Worm (Caenorhabditis elegans) whole organism, early embryonic: Measurements from ENCODE around the gene kvs-1.
"Not testable (repeated sequence)": the region's sequence is repeated elsewhere in the genome, so short reads cannot be mapped to it uniquely, and the experiment has no call there.

Experiments
- B0310.2 ChIP-seq: sonication (generic microtip); optimal IDR thresholded peaks from 2 replicates; lab custom pipeline; 2016; ENCODE audit warnings: mild to moderate bottlenecking, missing genetic modification characterization, missing compliant biosample characterization
- F13C5.2 ChIP-seq: sonication (generic microtip); optimal IDR thresholded peaks from 2 replicates; lab custom pipeline; 2017; ENCODE audit warnings: mild to moderate bottlenecking, missing genetic modification characterization, inconsistent platforms, missing compliant biosample characterization
- aly-1 ChIP-seq: sonication (generic microtip); optimal IDR thresholded peaks from 2 replicates; lab custom pipeline; 2016; ENCODE audit warnings: missing genetic modification characterization, missing compliant biosample characterization
- ama-1 ChIP-seq: fragments of 150-350 bp; optimal IDR thresholded peaks from 2 replicates; lab custom pipeline; 2014
- ceh-13 ChIP-seq: fragments of 200-800 bp; sonication (Bioruptor generic); optimal IDR thresholded peaks from 2 replicates; lab custom pipeline; 2018; ENCODE audit warnings: mild to moderate bottlenecking, missing genetic modification characterization, missing compliant biosample characterization
- ceh-36 ChIP-seq: sonication (generic microtip); optimal IDR thresholded peaks from 2 replicates; lab custom pipeline; 2016; ENCODE audit warnings: missing genetic modification characterization, inconsistent platforms, missing compliant biosample characterization
- ets-7 ChIP-seq: sonication (generic microtip); optimal IDR thresholded peaks from 2 replicates; lab custom pipeline; 2016; ENCODE audit warnings: missing genotype, missing genetic modification characterization, missing compliant biosample characterization
- flt-1 ChIP-seq: fragments of 200-800 bp; sonication (Bioruptor generic); IDR thresholded peaks from 2 replicates; pipeline ENCODE4 v1.3.6; 2022; ENCODE audit warnings: missing genetic modification characterization, missing compliant biosample characterization
- hmbx-1 ChIP-seq: sonication (generic microtip); optimal IDR thresholded peaks from 2 replicates; lab custom pipeline; 2016; ENCODE audit warnings: mild to moderate bottlenecking, missing genetic modification characterization, missing compliant biosample characterization
- hmg-4 ChIP-seq: fragments of 200-800 bp; sonication (Bioruptor generic); optimal IDR thresholded peaks from 2 replicates; lab custom pipeline; 2018; ENCODE audit warnings: mild to moderate bottlenecking, missing genetic modification characterization, missing compliant biosample characterization
- hnd-1 ChIP-seq: sonication (generic microtip); optimal IDR thresholded peaks from 2 replicates; lab custom pipeline; 2016; ENCODE audit warnings: missing genetic modification characterization, missing compliant biosample characterization
- pes-1 ChIP-seq: fragments of 200-800 bp; sonication (Bioruptor generic); IDR thresholded peaks from 2 replicates; pipeline ENCODE4 v1.3.6; 2022; ENCODE audit warnings: missing genetic modification reagents, missing genetic modification characterization, missing compliant biosample characterization
- scrt-1 ChIP-seq: fragments of 200-800 bp; sonication (Bioruptor generic); IDR thresholded peaks from 2 replicates; pipeline ENCODE4 v1.3.6; 2022; ENCODE audit warnings: missing genetic modification characterization, missing compliant biosample characterization
- sea-1 ChIP-seq: fragments of 200-800 bp; sonication (Bioruptor generic); conservative IDR thresholded peaks from 2 replicates; pipeline ENCODE4 v1.3.6; 2022; ENCODE audit warnings: missing genetic modification characterization, missing compliant biosample characterization
- tbx-11 ChIP-seq: fragments of 200-800 bp; sonication (Bioruptor generic); IDR thresholded peaks from 2 replicates; pipeline ENCODE4 v1.3.6; 2022; ENCODE audit warnings: missing genetic modification characterization, missing compliant biosample characterization
- tbx-37 ChIP-seq: fragments of 200-800 bp; sonication (Bioruptor generic); conservative IDR thresholded peaks from 2 replicates; pipeline ENCODE4 v1.3.6; 2022; ENCODE audit warnings: missing genetic modification reagents, missing genetic modification characterization, missing compliant biosample characterization
- tra-4 ChIP-seq: sonication (generic microtip); optimal IDR thresholded peaks from 2 replicates; lab custom pipeline; 2017; ENCODE audit warnings: missing genetic modification characterization, missing compliant biosample characterization

The kvs-1 gene

DNA sequence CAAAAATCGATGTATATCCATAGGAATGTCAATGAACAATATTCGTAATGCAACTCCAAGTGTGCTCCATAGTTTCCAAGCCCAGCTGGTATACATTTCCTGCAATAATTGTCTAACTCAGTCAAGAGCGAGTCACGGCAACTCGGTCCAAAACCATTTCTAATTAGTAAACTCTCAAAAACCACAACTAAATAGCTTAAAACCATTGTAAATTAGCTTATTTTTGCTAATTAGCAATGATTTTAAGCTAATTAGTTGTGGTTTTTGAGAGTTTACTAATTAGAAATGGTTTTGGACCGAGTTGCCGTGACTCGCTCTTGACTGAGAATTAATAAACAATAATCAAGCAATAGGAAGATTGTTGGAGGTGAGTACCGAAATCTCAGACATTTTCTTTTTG is 42.1 kb downstream of the kvs-1 start, which contains the start of gene dhs-29:
Gene dhs-29 (minus strand): TSS at position 101 of the 400 bp plus-strand sequence.
- not testable (repeated sequence) for TF ChIP-seq ets-7 (tag; lab: Kevin White, UChicago); flt-1; pes-1 (GFP tag; lab: Robert Waterston, UW)

DNA sequence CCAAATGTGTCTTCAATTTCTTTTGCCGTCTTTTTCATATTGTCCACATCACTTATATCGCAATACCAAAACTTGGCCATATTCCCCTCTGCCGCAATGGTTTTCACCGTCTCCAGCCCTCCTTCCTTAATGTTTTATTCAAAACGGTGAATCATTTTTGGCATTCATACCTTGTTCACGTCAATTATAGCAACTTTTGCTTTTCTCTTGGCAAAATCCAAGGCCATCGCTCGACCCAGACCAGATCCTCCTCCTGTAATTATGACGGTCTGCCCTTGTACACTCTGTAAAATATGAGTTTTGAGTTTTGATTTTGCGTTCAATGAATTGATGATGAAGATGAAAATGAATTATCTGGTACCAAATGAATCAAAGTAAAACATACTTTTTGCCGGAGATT is 42.5 kb downstream of the kvs-1 start:
- TF ChIP-seq ceh-13: no peak
- no peak for TF ChIP-seq ceh-36 (tag; lab: Kevin White, UChicago)
- no peak for TF ChIP-seq ama-1 (lab: Kevin White, UChicago)
- TF ChIP-seq F13C5.2 (tag; lab: Kevin White, UChicago): no peak

- no peak for TF ChIP-seq tra-4 (tag; lab: Kevin White, UChicago)
- no peak for TF ChIP-seq aly-1
- no peak for TF ChIP-seq B0310.2 (tag; lab: Kevin White, UChicago)
- no peak for TF ChIP-seq pes-1 (GFP tag; lab: Robert Waterston, UW)
- TF ChIP-seq tbx-11 (GFP tag; lab: Robert Waterston, UW): no peak
- TF ChIP-seq flt-1: no peak
- no peak for TF ChIP-seq sea-1
- TF ChIP-seq ceh-36 (tag; lab: Kevin White, UChicago): no peak
- no peak for TF ChIP-seq ets-7 (tag; lab: Kevin White, UChicago)
- no peak for TF ChIP-seq F13C5.2 (tag; lab: Kevin White, UChicago)
- TF ChIP-seq hmbx-1 (tag; lab: Kevin White, UChicago): no peak
- no peak for TF ChIP-seq ceh-13
- no peak for TF ChIP-seq hmg-4 (GFP tag; lab: Kevin White, UChicago)
- TF ChIP-seq tbx-37: no peak
- no peak for TF ChIP-seq hnd-1 (tag; lab: Kevin White, UChicago)
- TF ChIP-seq scrt-1 (GFP tag; lab: Robert Waterston, UW): no peak
These were observed 44.4 kb downstream of the kvs-1 start for ce11 chrX:7662532-7662931.

ce11 chrX:7661628-7662027 is 45.3 kb downstream of the kvs-1 start:
- TF ChIP-seq B0310.2 (tag; lab: Kevin White, UChicago): no peak
- no peak for TF ChIP-seq pes-1 (GFP tag; lab: Robert Waterston, UW)
- no peak for TF ChIP-seq ceh-13
- no peak for TF ChIP-seq hmbx-1 (tag; lab: Kevin White, UChicago)
- no peak for TF ChIP-seq aly-1
- TF ChIP-seq ceh-36 (tag; lab: Kevin White, UChicago): no peak
- no peak for TF ChIP-seq tra-4 (tag; lab: Kevin White, UChicago)
- TF ChIP-seq F13C5.2 (tag; lab: Kevin White, UChicago): no peak
- no peak for TF ChIP-seq tbx-37
- no peak for TF ChIP-seq sea-1
- TF ChIP-seq tbx-11 (GFP tag; lab: Robert Waterston, UW): no peak
- TF ChIP-seq hmg-4 (GFP tag; lab: Kevin White, UChicago): no peak
- no peak for TF ChIP-seq scrt-1 (GFP tag; lab: Robert Waterston, UW)
- TF ChIP-seq hnd-1 (tag; lab: Kevin White, UChicago): no peak
- no peak for TF ChIP-seq ets-7 (tag; lab: Kevin White, UChicago)

- TF ChIP-seq ama-1 (lab: Kevin White, UChicago) (no peak), tra-4 (tag; lab: Kevin White, UChicago) (no peak), tbx-11 (GFP tag; lab: Robert Waterston, UW) (no peak), ets-7 (tag; lab: Kevin White, UChicago) (no peak), ceh-13 (no peak), tbx-37 (no peak), flt-1 (no peak), scrt-1 (GFP tag; lab: Robert Waterston, UW) (no peak), hnd-1 (tag; lab: Kevin White, UChicago) (no peak), hmbx-1 (tag; lab: Kevin White, UChicago) (no peak), ceh-36 (tag; lab: Kevin White, UChicago) (no peak), aly-1 (no peak), B0310.2 (tag; lab: Kevin White, UChicago) (no peak), sea-1 (no peak), hmg-4 (GFP tag; lab: Kevin White, UChicago) (no peak), pes-1 (GFP tag; lab: Robert Waterston, UW) (no peak)
These were observed 45.9 kb downstream of the kvs-1 start, which contains the start of gene pcca-1 for ce11 chrX:7660919-7661557. Gene pcca-1 (minus strand): TSS chrX:7660986.

ce11 chrX:7659591-7660433 is 47.1 kb downstream of the kvs-1 start:
- TF ChIP-seq ama-1 (lab: Kevin White, UChicago) (no peak), aly-1 (no peak), scrt-1 (GFP tag; lab: Robert Waterston, UW) (no peak), pes-1 (GFP tag; lab: Robert Waterston, UW) (no peak), hnd-1 (tag; lab: Kevin White, UChicago) (no peak), hmg-4 (GFP tag; lab: Kevin White, UChicago) (no peak), tbx-11 (GFP tag; lab: Robert Waterston, UW) (no peak), ets-7 (tag; lab: Kevin White, UChicago) (no peak), B0310.2 (tag; lab: Kevin White, UChicago) (no peak)

ce11 chrX:7656875-7657274 is 50.1 kb downstream of the kvs-1 start, which contains the start of gene F27D9.12:
Gene F27D9.12 (minus strand): TSS chrX:7656975.
- TF ChIP-seq ama-1 (lab: Kevin White, UChicago): no peak
- no peak for TF ChIP-seq F13C5.2 (tag; lab: Kevin White, UChicago)
- no peak for TF ChIP-seq scrt-1 (GFP tag; lab: Robert Waterston, UW)
- no peak for TF ChIP-seq B0310.2 (tag; lab: Kevin White, UChicago)
- no peak for TF ChIP-seq hnd-1 (tag; lab: Kevin White, UChicago)
- TF ChIP-seq pes-1 (GFP tag; lab: Robert Waterston, UW): no peak
- no peak for TF ChIP-seq sea-1
- TF ChIP-seq tbx-11 (GFP tag; lab: Robert Waterston, UW): no peak
- no peak for TF ChIP-seq ceh-36 (tag; lab: Kevin White, UChicago)
- no peak for TF ChIP-seq hmbx-1 (tag; lab: Kevin White, UChicago)
